Worm (Caenorhabditis elegans) whole organism, L1 larva: ENCODE results near the gene sgcb-1.

Experiments
- F16B12.6 ChIP-seq: fragments of 150-350 bp; optimal IDR thresholded peaks from 2 replicates; lab custom pipeline; 2014; ENCODE audit warnings: missing biosample characterization, missing genetic modification characterization
- Y116A8C.19 ChIP-seq: sonication (generic microtip); optimal IDR thresholded peaks from 2 replicates; lab custom pipeline; 2016; ENCODE audit warnings: missing compliant biosample characterization, missing genetic modification characterization, borderline replicate concordance
- ama-1 ChIP-seq: fragments of 150-350 bp; optimal IDR thresholded peaks from 2 replicates; lab custom pipeline; 2014
- blmp-1 ChIP-seq: fragments of 150-350 bp; optimal IDR thresholded peaks from 2 replicates; lab custom pipeline; 2014; ENCODE audit warnings: missing biosample characterization, missing genetic modification characterization
- ceh-82 ChIP-seq, 3 experiments: fragments of 150-350 bp in 1 of 3; sonication (generic microtip) in 2 of 3; optimal IDR thresholded peaks; 2 replicates each; lab custom pipeline; 2014 to 2017; ENCODE audit warnings: missing biosample characterization in 3 of 3, missing genetic modification characterization in 3 of 3
- dpl-1 ChIP-seq, 3 experiments: fragments of 150-350 bp in 2 of 3; sonication (generic microtip) in 1 of 3; optimal IDR thresholded peaks; 2 replicates each; lab custom pipeline; 2014 to 2017; ENCODE audit warnings: missing biosample characterization in 3 of 3, missing genetic modification characterization in 3 of 3, missing genetic modification reagents in 3 of 3
- dsc-1 ChIP-seq: sonication (generic microtip); optimal IDR thresholded peaks from 2 replicates; lab custom pipeline; 2016; ENCODE audit warnings: mild to moderate bottlenecking, missing genetic modification characterization, missing compliant biosample characterization
- efl-1 ChIP-seq, 4 experiments: fragments of 150-350 bp; optimal IDR thresholded peaks in 3 of 4; peaks in 1 of 4; 1 replicate in 1 of 4; 2 replicates in 3 of 4; lab custom pipeline; 2014; ENCODE audit warnings: missing biosample characterization in 2 of 4, missing genetic modification characterization in 2 of 4, missing genetic modification reagents in 2 of 4
- egl-27 ChIP-seq, 2 experiments: fragments of 150-350 bp in 1 of 2; sonication (generic microtip); optimal IDR thresholded peaks; 3 replicates each; lab custom pipeline; 2017 to 2018; ENCODE audit warnings: missing biosample characterization in 2 of 2, missing genetic modification characterization in 2 of 2, missing genetic modification reagents in 2 of 2
- elt-2 ChIP-seq: sonication (generic microtip); optimal IDR thresholded peaks from 2 replicates; lab custom pipeline; 2016; ENCODE audit warnings: missing genetic modification characterization, mild to moderate bottlenecking, inconsistent platforms, missing compliant biosample characterization, missing genetic modification reagents
- elt-3 ChIP-seq, 6 experiments: fragments of 150-350 bp in 1 of 6; sonication (generic microtip); optimal IDR thresholded peaks; 2 replicates each; lab custom pipeline; 2017 to 2018; ENCODE audit warnings: missing biosample characterization in 6 of 6, missing genetic modification characterization in 6 of 6, inconsistent platforms in 1 of 6
- fos-1 ChIP-seq: fragments of 150-350 bp; optimal IDR thresholded peaks from 2 replicates; lab custom pipeline; 2014; ENCODE audit warnings: missing biosample characterization, missing genetic modification characterization
- hlh-17 ChIP-seq: fragments of 200-800 bp; sonication (Bioruptor generic); optimal IDR thresholded peaks from 2 replicates; lab custom pipeline; 2018; ENCODE audit warnings: missing genetic modification characterization, mild to moderate bottlenecking, missing compliant biosample characterization, moderate library complexity, borderline replicate concordance
- hlh-4 ChIP-seq: sonication (generic microtip); optimal IDR thresholded peaks from 2 replicates; lab custom pipeline; 2016; ENCODE audit warnings: mild to moderate bottlenecking, missing genetic modification characterization, missing compliant biosample characterization
- irx-1 ChIP-seq: sonication (generic microtip); optimal IDR thresholded peaks from 2 replicates; lab custom pipeline; 2016; ENCODE audit warnings: missing genetic modification characterization, missing compliant biosample characterization
- jun-1 ChIP-seq: fragments of 150-350 bp; optimal IDR thresholded peaks from 2 replicates; lab custom pipeline; 2014; ENCODE audit warnings: missing biosample characterization, missing genetic modification reagents, missing genetic modification characterization
- lin-13 ChIP-seq: fragments of 150-350 bp; optimal IDR thresholded peaks from 2 replicates; lab custom pipeline; 2014; ENCODE audit warnings: missing biosample characterization, missing genetic modification reagents, missing genetic modification characterization
- lin-14 ChIP-seq: fragments of 200-800 bp; sonication (Bioruptor generic); optimal IDR thresholded peaks from 2 replicates; lab custom pipeline; 2018; ENCODE audit warnings: mild to moderate bottlenecking, missing genetic modification characterization, moderate library complexity, missing compliant biosample characterization
- lin-15B ChIP-seq: fragments of 150-350 bp; sonication (generic microtip); optimal IDR thresholded peaks from 3 replicates; lab custom pipeline; 2014; ENCODE audit warnings: missing biosample characterization, missing genetic modification characterization
- lin-35 ChIP-seq, 2 experiments: fragments of 150-350 bp; optimal IDR thresholded peaks; 2 replicates each; lab custom pipeline; 2014; ENCODE audit warnings: missing biosample characterization in 2 of 2, missing genetic modification characterization in 2 of 2, missing genetic modification reagents in 2 of 2
- lir-3 ChIP-seq: sonication (generic microtip); optimal IDR thresholded peaks from 2 replicates; lab custom pipeline; 2016; ENCODE audit warnings: mild to moderate bottlenecking, missing genetic modification characterization, moderate library complexity, missing compliant biosample characterization; ENCODE audit not compliant: poor library complexity
- lsy-2 ChIP-seq, 2 experiments: fragments of 150-350 bp; optimal IDR thresholded peaks; 2 replicates each; lab custom pipeline; 2014; ENCODE audit warnings: missing biosample characterization in 2 of 2, missing genetic modification characterization in 2 of 2
- mdl-1 ChIP-seq, 2 experiments: fragments of 150-350 bp; optimal IDR thresholded peaks; 2 replicates each; lab custom pipeline; 2014 to 2017; ENCODE audit warnings: missing biosample characterization in 2 of 2, missing genetic modification characterization in 2 of 2, inconsistent platforms in 1 of 2
- nhr-11 ChIP-seq: fragments of 150-350 bp; optimal IDR thresholded peaks from 2 replicates; lab custom pipeline; 2014; ENCODE audit warnings: missing biosample characterization, missing genetic modification characterization
- nhr-12 ChIP-seq: sonication (generic microtip); optimal IDR thresholded peaks from 2 replicates; lab custom pipeline; 2017; ENCODE audit warnings: missing biosample characterization, missing genetic modification characterization
- nhr-19 ChIP-seq: fragments of 200-800 bp; sonication (Bioruptor generic); conservative IDR thresholded peaks from 2 replicates; pipeline ENCODE4 v1.3.6; 2022; ENCODE audit warnings: missing genetic modification characterization, missing compliant biosample characterization
- nhr-20 ChIP-seq: sonication (generic microtip); optimal IDR thresholded peaks from 2 replicates; lab custom pipeline; 2016; ENCODE audit warnings: mild to moderate bottlenecking, missing genetic modification characterization, missing compliant biosample characterization
- nhr-28 ChIP-seq: fragments of 150-350 bp; optimal IDR thresholded peaks from 2 replicates; lab custom pipeline; 2014; ENCODE audit warnings: missing biosample characterization, missing genetic modification characterization
- nhr-47 ChIP-seq: sonication (generic microtip); optimal IDR thresholded peaks from 2 replicates; lab custom pipeline; 2016; ENCODE audit warnings: mild to moderate bottlenecking, missing genetic modification characterization, moderate library complexity, missing compliant biosample characterization
- nhr-71 ChIP-seq: sonication (generic microtip); optimal IDR thresholded peaks from 2 replicates; lab custom pipeline; 2016; ENCODE audit warnings: mild to moderate bottlenecking, missing genetic modification characterization, moderate library complexity, missing compliant biosample characterization
- nhr-76 ChIP-seq: sonication (generic microtip); optimal IDR thresholded peaks from 2 replicates; lab custom pipeline; 2017; ENCODE audit warnings: missing biosample characterization, missing genetic modification characterization
- nhr-85 ChIP-seq: sonication (generic microtip); peaks from one replicate; lab custom pipeline; 2016; ENCODE audit warnings: missing genetic modification characterization, inconsistent platforms, missing compliant biosample characterization
- pax-3 ChIP-seq: fragments of 200-800 bp; sonication (Bioruptor generic); optimal IDR thresholded peaks from 2 replicates; lab custom pipeline; 2018; ENCODE audit warnings: mild to moderate bottlenecking, missing genetic modification characterization, moderate library complexity, missing compliant biosample characterization
- pqm-1 ChIP-seq: sonication (generic microtip); optimal IDR thresholded peaks from 3 replicates; lab custom pipeline; 2017; ENCODE audit warnings: missing biosample characterization, missing genetic modification characterization
- rnt-1 ChIP-seq: sonication (generic microtip); optimal IDR thresholded peaks from 2 replicates; lab custom pipeline; 2016; ENCODE audit warnings: mild to moderate bottlenecking, missing genetic modification characterization, moderate library complexity, missing compliant biosample characterization
- skn-1 ChIP-seq: fragments of 150-350 bp; optimal IDR thresholded peaks from 2 replicates; lab custom pipeline; 2014; ENCODE audit warnings: missing biosample characterization, missing genetic modification characterization
- snpc-4 ChIP-seq: fragments of 150-350 bp; optimal IDR thresholded peaks from 2 replicates; lab custom pipeline; 2014; ENCODE audit warnings: missing biosample characterization, missing genetic modification characterization
- snu-23 ChIP-seq: sonication (generic microtip); optimal IDR thresholded peaks from 2 replicates; lab custom pipeline; 2016; ENCODE audit warnings: missing genetic modification characterization, missing compliant biosample characterization
- sup-37 ChIP-seq: fragments of 200-800 bp; sonication (Bioruptor generic); optimal IDR thresholded peaks from 2 replicates; lab custom pipeline; 2018; ENCODE audit warnings: mild to moderate bottlenecking, missing genetic modification characterization, missing compliant biosample characterization
- tlp-1 ChIP-seq: fragments of 150-350 bp; optimal IDR thresholded peaks from 2 replicates; lab custom pipeline; 2014; ENCODE audit warnings: missing biosample characterization, missing genetic modification characterization
- unc-130 ChIP-seq: fragments of 150-350 bp; optimal IDR thresholded peaks from 2 replicates; lab custom pipeline; 2017; ENCODE audit warnings: missing biosample characterization, missing genetic modification characterization, inconsistent platforms
- unc-98 ChIP-seq: fragments of 200-800 bp; sonication (Bioruptor generic); IDR thresholded peaks from 2 replicates; pipeline ENCODE4 v1.3.6; 2022; ENCODE audit warnings: missing genetic modification characterization, missing compliant biosample characterization
- ztf-11 ChIP-seq, 2 experiments: sonication (generic microtip); optimal IDR thresholded peaks; 2 replicates each; lab custom pipeline; 2016 to 2017; ENCODE audit warnings: missing genetic modification characterization in 2 of 2, missing biosample characterization in 1 of 2, missing compliant biosample characterization in 1 of 2

sgcb-1 gene

DNA sequence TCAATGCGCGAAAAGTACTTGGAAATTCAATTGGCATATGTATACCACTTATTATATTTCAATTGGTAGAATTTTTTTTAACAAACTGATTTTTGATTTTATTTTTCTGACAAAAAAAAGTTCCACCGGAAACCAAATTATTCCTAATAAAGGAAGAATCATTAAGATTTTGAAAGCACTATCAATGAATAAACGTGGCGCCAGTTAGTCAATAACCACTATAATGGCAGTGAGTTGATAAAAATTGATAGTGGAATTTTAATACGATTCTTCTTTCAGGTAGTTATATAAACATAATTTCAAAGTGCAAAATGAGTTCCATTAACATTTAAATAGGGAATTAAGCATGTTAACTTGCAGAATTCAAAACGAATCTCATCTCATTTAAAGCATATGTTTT is 20.5 kb upstream of the sgcb-1 start, which contains the start of gene col-69:
Gene col-69 (minus strand): TSS at position 101 of the 400 bp plus-strand sequence.
- TF ChIP-seq hlh-4 (no peak), efl-1 (optimal IDR thresholded peaks at IDR 0.05; lab: Kevin White, UChicago) (no peak), efl-1 (GFP tag; optimal IDR thresholded peaks at IDR 0.05 in 1 of 2; lab: Kevin White, UChicago) (peak in 1 of 2 experiments; percentile 17)

DNA sequence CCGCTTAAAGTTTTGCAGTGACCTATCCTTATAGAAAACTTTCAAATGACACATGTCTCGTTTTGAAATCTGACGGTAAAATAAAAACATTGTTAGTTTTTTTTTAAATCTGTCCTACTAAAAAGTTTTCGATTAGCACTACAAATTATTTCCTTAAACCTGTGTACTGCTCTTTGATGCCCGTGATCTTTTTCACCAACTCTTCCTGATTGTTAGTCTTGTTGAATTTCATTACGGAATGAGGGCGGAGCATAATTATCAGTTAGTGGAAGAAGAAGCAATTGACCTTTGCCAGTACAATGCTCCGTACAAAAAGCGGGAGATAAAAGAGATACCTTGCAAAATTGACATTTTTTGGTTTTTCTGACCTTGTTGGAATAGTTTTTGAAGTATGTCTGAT is 18.9 kb upstream of the sgcb-1 start, which contains the start of gene K01A2.4:
Gene K01A2.4 (plus strand): TSS at position 301 of the 400 bp plus-strand sequence.
- no peak for TF ChIP-seq nhr-12 (tag; lab: Kevin White, UChicago)
- TF ChIP-seq nhr-11 (tag; lab: Kevin White, UChicago): no peak
- TF ChIP-seq ceh-82 (tag; optimal IDR thresholded peaks at IDR 0.05; lab: Kevin White, UChicago): no peak
- TF ChIP-seq pqm-1 (tag; lab: Kevin White, UChicago): no peak
- TF ChIP-seq sup-37 (GFP tag; lab: Kevin White, UChicago): no peak
- TF ChIP-seq unc-130 (tag; lab: Kevin White, UChicago): no peak
- TF ChIP-seq jun-1: no peak
- no peak for TF ChIP-seq snpc-4
- no peak for TF ChIP-seq egl-27 (tag; optimal IDR thresholded peaks at IDR 0.05; lab: Kevin White, UChicago)
- no peak for TF ChIP-seq elt-2 (tag; lab: Kevin White, UChicago)

DNA sequence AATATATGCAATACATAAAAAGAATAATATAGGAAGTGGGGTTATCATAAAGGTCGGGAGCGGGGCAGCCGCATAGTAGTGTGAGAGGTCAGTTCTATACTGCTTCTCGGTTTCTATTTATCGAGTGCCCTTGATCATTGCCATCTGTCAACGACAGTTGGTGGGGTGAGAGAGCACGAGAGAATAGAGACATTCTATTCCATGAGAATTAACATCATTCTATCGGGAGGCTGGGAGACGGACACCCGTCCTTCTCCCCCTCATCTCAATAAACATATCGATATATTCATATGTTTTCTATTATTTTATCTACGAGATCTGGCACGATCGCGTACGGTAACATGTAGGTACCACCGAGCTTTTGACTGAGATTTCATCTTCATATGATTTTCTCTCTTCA is 14.0 kb upstream of the sgcb-1 start, which contains the start of gene mps-2:
Gene mps-2 (minus strand): TSS at position 101 of the 400 bp plus-strand sequence.
- TF ChIP-seq nhr-71 (tag; lab: Kevin White, UChicago) (peak; percentile 8), dsc-1 (tag; lab: Kevin White, UChicago) (peak; percentile 46)

DNA sequence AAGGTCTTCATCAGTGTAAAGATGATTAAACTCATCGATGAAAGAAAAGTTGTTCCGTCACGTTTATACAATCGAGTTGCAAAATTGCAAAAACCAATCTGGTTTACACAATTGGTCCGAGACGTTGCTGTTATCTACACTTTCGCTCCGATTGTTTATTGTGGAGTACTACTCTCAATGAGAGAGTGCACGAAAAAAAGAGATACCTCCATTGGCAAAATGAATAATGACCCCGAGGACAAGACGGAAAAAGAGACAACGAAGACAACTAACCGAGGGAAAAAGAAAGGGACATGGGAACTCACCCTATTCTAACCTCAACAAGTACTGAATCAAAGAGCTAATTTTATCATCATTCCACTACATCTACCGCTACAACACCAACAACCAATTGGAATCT is 12.6 kb upstream of the sgcb-1 start:
- TF ChIP-seq nhr-28 (tag; lab: Kevin White, UChicago) (no peak), efl-1 (optimal IDR thresholded peaks at IDR 0.05; lab: Kevin White, UChicago) (peak in 1 of 2 experiments; percentile 1), efl-1 (GFP tag; optimal IDR thresholded peaks at IDR 0.05 in 1 of 2; lab: Kevin White, UChicago) (no peak), pax-3 (no peak), lsy-2 (tag; optimal IDR thresholded peaks at IDR 0.05; lab: Kevin White, UChicago) (peak in 1 of 2 experiments; percentile 29), dsc-1 (tag; lab: Kevin White, UChicago) (peak; percentile 4), hlh-4 (no peak), ztf-11 (tag; optimal IDR thresholded peaks at IDR 0.05; lab: Kevin White, UChicago) (no peak), lir-3 (no peak), pqm-1 (tag; lab: Kevin White, UChicago) (no peak), lin-14 (GFP tag; lab: Kevin White, UChicago) (peak; percentile 76), blmp-1 (peak; percentile 78), lin-13 (GFP tag; lab: Kevin White, UChicago) (no peak), snu-23 (GFP tag; lab: Kevin White, UChicago) (peak; percentile 14), hlh-17 (GFP tag; lab: Kevin White, UChicago) (no peak), nhr-47 (tag; lab: Kevin White, UChicago) (no peak), lin-15B (no peak), nhr-85 (peak; percentile 53), rnt-1 (tag; lab: Kevin White, UChicago) (peak; percentile 41), F16B12.6 (tag; lab: Kevin White, UChicago) (no peak), nhr-20 (tag; lab: Kevin White, UChicago) (no peak), tlp-1 (tag; lab: Kevin White, UChicago) (no peak), nhr-76 (tag; lab: Kevin White, UChicago) (no peak), nhr-71 (tag; lab: Kevin White, UChicago) (peak; percentile 10), elt-2 (tag; lab: Kevin White, UChicago) (peak; percentile 57), unc-98 (GFP tag; lab: Robert Waterston, UW) (no peak)

DNA sequence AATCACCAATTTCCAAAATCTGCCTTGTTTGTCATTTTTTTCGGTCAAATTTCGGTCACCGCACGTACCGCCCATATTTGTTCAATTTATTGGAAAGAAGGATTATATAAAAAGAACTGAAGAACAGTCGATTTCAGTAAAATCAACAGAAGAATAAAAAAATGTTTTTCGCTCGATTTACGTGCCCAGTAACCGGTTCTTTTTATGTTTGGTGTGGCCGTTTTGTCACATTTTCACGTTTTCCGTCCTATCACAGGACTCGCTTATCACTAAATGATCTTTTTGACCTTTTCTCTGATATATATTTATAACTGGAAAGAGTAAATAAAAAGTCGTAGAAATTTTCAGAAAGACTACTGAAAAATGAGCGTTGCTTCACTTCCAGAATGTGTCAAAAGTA is 6.6 kb upstream of the sgcb-1 start, which contains the start of gene far-7:
Gene far-7 (plus strand): TSS at position 331 of the 400 bp plus-strand sequence.
- no peak for TF ChIP-seq Y116A8C.19 (tag; lab: Kevin White, UChicago)
- TF ChIP-seq dpl-1 (GFP tag; optimal IDR thresholded peaks at IDR 0.05; lab: Kevin White, UChicago): no peak
- peak; percentile 15 for TF ChIP-seq nhr-71 (tag; lab: Kevin White, UChicago)
- no peak for TF ChIP-seq elt-2 (tag; lab: Kevin White, UChicago)
- no peak for TF ChIP-seq irx-1 (tag; lab: Kevin White, UChicago)
- peak in 2 of 6 experiments; percentile 16 to 50 for TF ChIP-seq elt-3 (tag; optimal IDR thresholded peaks at IDR 0.05; lab: Kevin White, UChicago)
- TF ChIP-seq ama-1: peak; percentile 53
- TF ChIP-seq nhr-19: no peak
- no peak for TF ChIP-seq fos-1 (tag; lab: Kevin White, UChicago)
- peak; percentile 58 for TF ChIP-seq lin-14 (GFP tag; lab: Kevin White, UChicago)
- no peak for TF ChIP-seq efl-1 (optimal IDR thresholded peaks at IDR 0.05; lab: Kevin White, UChicago)
- TF ChIP-seq efl-1 (GFP tag; optimal IDR thresholded peaks at IDR 0.05 in 1 of 2; lab: Kevin White, UChicago): peak in 1 of 2 experiments; percentile 12
- TF ChIP-seq lin-35 (GFP tag; optimal IDR thresholded peaks at IDR 0.05; lab: Kevin White, UChicago): peak in 1 of 2 experiments; percentile 41
- peak in 1 of 2 experiments; percentile 35 for TF ChIP-seq mdl-1 (tag; optimal IDR thresholded peaks at IDR 0.05; lab: Kevin White, UChicago)
- no peak for TF ChIP-seq nhr-11 (tag; lab: Kevin White, UChicago)
- TF ChIP-seq skn-1 (tag; lab: Kevin White, UChicago): no peak
- TF ChIP-seq lsy-2 (tag; optimal IDR thresholded peaks at IDR 0.05; lab: Kevin White, UChicago): no peak
